Worm (Caenorhabditis elegans) whole organism, early embryonic: Measurements from ENCODE around the gene bath-1.
"Not testable (repeated sequence)": the region's sequence is repeated elsewhere in the genome, so short reads cannot be mapped to it uniquely, and the experiment has no call there.

Experiments used
- B0310.2 ChIP-seq: sonication (generic microtip); optimal IDR thresholded peaks from 2 replicates; lab custom pipeline; 2016; ENCODE audit warnings: mild to moderate bottlenecking, missing genetic modification characterization, missing compliant biosample characterization
- F13C5.2 ChIP-seq: sonication (generic microtip); optimal IDR thresholded peaks from 2 replicates; lab custom pipeline; 2017; ENCODE audit warnings: mild to moderate bottlenecking, missing genetic modification characterization, inconsistent platforms, missing compliant biosample characterization
- aly-1 ChIP-seq: sonication (generic microtip); optimal IDR thresholded peaks from 2 replicates; lab custom pipeline; 2016; ENCODE audit warnings: missing genetic modification characterization, missing compliant biosample characterization
- ama-1 ChIP-seq: fragments of 150-350 bp; optimal IDR thresholded peaks from 2 replicates; lab custom pipeline; 2014
- ceh-13 ChIP-seq: fragments of 200-800 bp; sonication (Bioruptor generic); optimal IDR thresholded peaks from 2 replicates; lab custom pipeline; 2018; ENCODE audit warnings: mild to moderate bottlenecking, missing genetic modification characterization, missing compliant biosample characterization
- ceh-36 ChIP-seq: sonication (generic microtip); optimal IDR thresholded peaks from 2 replicates; lab custom pipeline; 2016; ENCODE audit warnings: missing genetic modification characterization, inconsistent platforms, missing compliant biosample characterization
- ets-7 ChIP-seq: sonication (generic microtip); optimal IDR thresholded peaks from 2 replicates; lab custom pipeline; 2016; ENCODE audit warnings: missing genotype, missing genetic modification characterization, missing compliant biosample characterization
- flt-1 ChIP-seq: fragments of 200-800 bp; sonication (Bioruptor generic); IDR thresholded peaks from 2 replicates; pipeline ENCODE4 v1.3.6; 2022; ENCODE audit warnings: missing genetic modification characterization, missing compliant biosample characterization
- hmbx-1 ChIP-seq: sonication (generic microtip); optimal IDR thresholded peaks from 2 replicates; lab custom pipeline; 2016; ENCODE audit warnings: mild to moderate bottlenecking, missing genetic modification characterization, missing compliant biosample characterization
- hmg-4 ChIP-seq: fragments of 200-800 bp; sonication (Bioruptor generic); optimal IDR thresholded peaks from 2 replicates; lab custom pipeline; 2018; ENCODE audit warnings: mild to moderate bottlenecking, missing genetic modification characterization, missing compliant biosample characterization
- hnd-1 ChIP-seq: sonication (generic microtip); optimal IDR thresholded peaks from 2 replicates; lab custom pipeline; 2016; ENCODE audit warnings: missing genetic modification characterization, missing compliant biosample characterization
- pes-1 ChIP-seq: fragments of 200-800 bp; sonication (Bioruptor generic); IDR thresholded peaks from 2 replicates; pipeline ENCODE4 v1.3.6; 2022; ENCODE audit warnings: missing genetic modification reagents, missing genetic modification characterization, missing compliant biosample characterization
- scrt-1 ChIP-seq: fragments of 200-800 bp; sonication (Bioruptor generic); IDR thresholded peaks from 2 replicates; pipeline ENCODE4 v1.3.6; 2022; ENCODE audit warnings: missing genetic modification characterization, missing compliant biosample characterization
- sea-1 ChIP-seq: fragments of 200-800 bp; sonication (Bioruptor generic); conservative IDR thresholded peaks from 2 replicates; pipeline ENCODE4 v1.3.6; 2022; ENCODE audit warnings: missing genetic modification characterization, missing compliant biosample characterization
- tbx-11 ChIP-seq: fragments of 200-800 bp; sonication (Bioruptor generic); IDR thresholded peaks from 2 replicates; pipeline ENCODE4 v1.3.6; 2022; ENCODE audit warnings: missing genetic modification characterization, missing compliant biosample characterization
- tbx-37 ChIP-seq: fragments of 200-800 bp; sonication (Bioruptor generic); conservative IDR thresholded peaks from 2 replicates; pipeline ENCODE4 v1.3.6; 2022; ENCODE audit warnings: missing genetic modification reagents, missing genetic modification characterization, missing compliant biosample characterization
- tra-4 ChIP-seq: sonication (generic microtip); optimal IDR thresholded peaks from 2 replicates; lab custom pipeline; 2017; ENCODE audit warnings: missing genetic modification characterization, missing compliant biosample characterization

Gene bath-1

DNA sequence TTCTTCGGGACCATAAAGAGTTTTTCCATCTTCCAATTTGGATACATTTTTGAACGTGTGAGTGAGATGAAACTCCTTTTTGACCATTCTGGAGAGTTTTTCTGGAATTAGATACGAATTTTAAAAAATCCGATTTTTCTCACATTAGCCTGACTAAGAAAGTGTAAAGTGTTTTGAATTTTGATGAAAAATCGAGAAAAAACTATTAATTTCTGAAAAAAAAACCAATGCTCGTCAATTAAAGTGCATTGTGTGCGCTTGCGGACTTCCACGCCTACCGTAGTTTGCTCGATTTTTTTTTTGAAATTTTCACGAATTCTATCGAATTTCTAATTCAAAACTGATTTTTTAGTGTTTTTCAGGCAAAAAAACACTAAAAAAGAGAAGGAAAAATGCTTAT is at the start of gene bath-1:
bath-1 (minus strand) TSS at position 101 of the 400 bp plus-strand sequence.
- no peak for TF ChIP-seq ets-7 (tag; lab: Kevin White, UChicago)
- TF ChIP-seq tra-4 (tag; lab: Kevin White, UChicago) = no peak
- TF ChIP-seq ama-1 (lab: Kevin White, UChicago) = no peak
- TF ChIP-seq tbx-37 (GFP tag; lab: Robert Waterston, UW) = no peak
- TF ChIP-seq ceh-13 (GFP tag; lab: Kevin White, UChicago) = no peak
- no peak for TF ChIP-seq hmg-4
- no peak for TF ChIP-seq hnd-1
- no peak for TF ChIP-seq sea-1 (GFP tag; lab: Robert Waterston, UW)
- no peak for TF ChIP-seq hmbx-1 (tag; lab: Kevin White, UChicago)
- no peak for TF ChIP-seq flt-1 (GFP tag; lab: Robert Waterston, UW)

DNA sequence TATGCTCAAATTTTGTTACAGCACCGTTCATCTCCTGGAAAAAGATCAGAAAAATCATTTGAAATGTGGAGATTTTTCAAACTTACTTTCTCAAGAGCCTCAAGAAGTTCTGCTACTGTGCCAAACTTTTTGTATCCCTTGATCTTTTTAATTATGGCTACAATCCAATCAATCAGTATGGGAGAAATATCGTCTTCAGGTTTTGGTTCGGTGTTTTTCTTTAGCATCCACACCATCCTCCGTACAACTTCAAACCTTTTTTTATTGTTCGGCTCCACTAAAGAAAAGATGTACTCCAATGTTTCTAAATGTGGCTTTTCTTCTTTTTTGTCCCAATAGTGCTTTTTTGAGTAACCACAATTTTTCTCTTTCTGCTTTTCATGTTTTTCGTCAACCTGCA is 47.9 kb upstream of the bath-1 start:
- TF ChIP-seq hmbx-1 (tag; lab: Kevin White, UChicago) (no peak), tbx-11 (GFP tag; lab: Robert Waterston, UW) (no peak), flt-1 (GFP tag; lab: Robert Waterston, UW) (no peak), ama-1 (lab: Kevin White, UChicago) (no peak), pes-1 (GFP tag; lab: Robert Waterston, UW) (no peak), ets-7 (tag; lab: Kevin White, UChicago) (no peak), B0310.2 (tag; lab: Kevin White, UChicago) (no peak), sea-1 (GFP tag; lab: Robert Waterston, UW) (no peak), ceh-36 (tag; lab: Kevin White, UChicago) (no peak), scrt-1 (GFP tag; lab: Robert Waterston, UW) (no peak)

DNA sequence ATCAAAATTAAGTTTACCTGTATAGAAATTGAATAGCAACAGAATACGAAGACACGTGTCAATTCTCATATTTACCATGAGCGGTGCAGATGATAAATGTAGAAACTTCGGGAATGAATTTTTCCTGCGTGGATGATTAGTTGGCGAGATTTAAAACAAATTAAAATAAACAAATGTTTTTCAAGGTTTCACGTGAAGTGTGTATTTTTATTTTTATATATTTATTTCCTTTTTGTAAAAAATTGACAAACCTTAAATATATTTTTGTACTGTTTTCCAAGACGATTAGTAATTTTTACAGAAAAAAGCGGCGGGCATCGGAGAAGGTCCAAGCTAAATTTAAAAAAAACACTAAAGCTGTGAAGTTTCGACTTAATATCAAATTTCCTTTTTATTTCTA is 46.9 kb upstream of the bath-1 start, which contains the start of gene F07E5.8:
F07E5.8 (minus strand) TSS at position 101 of the 400 bp plus-strand sequence.
- TF ChIP-seq ceh-13 (GFP tag; lab: Kevin White, UChicago) (no peak), hmbx-1 (tag; lab: Kevin White, UChicago) (no peak), ama-1 (lab: Kevin White, UChicago) (no peak), ets-7 (tag; lab: Kevin White, UChicago) (no peak)

DNA sequence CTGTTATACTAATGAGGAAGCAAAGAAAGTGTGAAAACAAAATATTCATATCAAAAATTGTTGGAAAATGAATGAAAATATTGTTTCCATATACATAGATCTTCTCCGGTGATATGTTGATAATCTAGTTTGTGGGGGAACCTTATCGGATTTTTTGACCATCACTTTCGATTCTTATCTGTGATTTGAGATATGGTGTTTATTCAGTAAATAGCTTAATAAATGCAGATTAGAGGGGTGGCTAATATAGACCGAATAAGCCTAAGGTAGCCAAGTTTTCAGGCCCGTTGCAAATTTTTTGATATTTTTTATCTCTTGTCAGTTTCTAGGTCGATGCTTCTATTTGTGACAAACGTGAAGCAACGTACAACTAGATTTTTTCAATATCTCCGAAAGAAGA is 42.8 kb upstream of the bath-1 start, which contains the start of gene F07E5.7:
F07E5.7 (minus strand) TSS at position 101 of the 400 bp plus-strand sequence.
- TF ChIP-seq B0310.2 (tag; lab: Kevin White, UChicago) (no peak), F13C5.2 (tag; lab: Kevin White, UChicago) (no peak), ceh-13 (GFP tag; lab: Kevin White, UChicago) (no peak), hnd-1 (no peak), aly-1 (no peak), tbx-37 (GFP tag; lab: Robert Waterston, UW) (no peak)

DNA sequence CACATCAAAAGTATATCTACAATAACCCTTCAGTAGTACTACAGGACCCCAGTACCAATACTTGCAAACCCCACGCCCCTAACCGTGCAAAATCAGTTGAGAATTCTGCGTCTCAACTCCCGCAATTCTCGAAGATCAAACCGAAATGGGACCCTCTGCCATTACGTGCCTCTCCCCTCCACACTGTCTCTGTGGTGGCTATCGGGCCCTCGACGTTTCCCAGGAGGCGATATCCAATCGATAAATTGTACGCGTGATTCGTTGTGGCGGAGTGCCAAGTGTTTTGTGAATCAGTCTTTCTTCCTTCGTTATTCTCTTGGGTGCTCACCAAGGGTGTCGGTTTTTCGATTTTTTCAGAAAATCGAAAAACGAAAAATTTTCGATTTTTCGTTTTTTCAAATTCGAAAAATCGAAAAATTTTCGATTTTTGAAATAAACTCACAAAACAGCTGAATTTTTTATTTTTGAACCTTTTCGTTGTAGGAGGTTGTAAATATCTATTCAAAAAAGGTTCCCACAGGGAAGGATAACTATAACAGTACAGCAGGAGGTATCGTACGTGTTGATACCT is 38.9 kb upstream of the bath-1 start, which contains the start of gene F07E5.12:
F07E5.12 (plus strand) TSS at position 521 of the 571 bp plus-strand sequence.
- TF ChIP-seq F13C5.2 (tag; lab: Kevin White, UChicago); tbx-37 (GFP tag; lab: Robert Waterston, UW); ceh-13 (GFP tag; lab: Kevin White, UChicago): not testable (repeated sequence)

DNA sequence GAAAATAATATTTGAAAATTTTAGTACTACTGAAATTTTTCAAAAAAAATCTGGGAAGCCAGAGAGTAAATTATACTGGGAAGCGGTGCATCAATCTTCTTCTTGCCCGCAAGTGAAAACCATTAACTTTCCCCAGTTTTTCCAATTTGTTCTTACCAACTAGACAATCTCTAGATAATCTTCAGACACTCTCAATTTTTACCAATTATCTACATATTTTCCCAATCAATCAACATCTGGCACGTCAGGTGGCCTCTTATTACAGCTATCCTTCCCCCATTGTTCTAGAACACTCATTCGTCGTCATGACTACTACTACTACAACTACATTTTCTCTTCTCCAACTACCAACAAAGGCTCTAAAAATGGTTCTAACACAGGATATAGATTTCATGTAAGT is 35.9 kb upstream of the bath-1 start, which contains the start of gene fbxb-6:
fbxb-6 (plus strand) TSS at position 301 of the 400 bp plus-strand sequence.
- TF ChIP-seq ets-7 (tag; lab: Kevin White, UChicago) = no peak
- no peak for TF ChIP-seq ama-1 (lab: Kevin White, UChicago)
- no peak for TF ChIP-seq B0310.2 (tag; lab: Kevin White, UChicago)
- no peak for TF ChIP-seq hmbx-1 (tag; lab: Kevin White, UChicago)
- TF ChIP-seq hnd-1 = no peak
- TF ChIP-seq tbx-11 (GFP tag; lab: Robert Waterston, UW) = no peak
- no peak for TF ChIP-seq ceh-13 (GFP tag; lab: Kevin White, UChicago)
- TF ChIP-seq sea-1 (GFP tag; lab: Robert Waterston, UW) = no peak
- no peak for TF ChIP-seq pes-1 (GFP tag; lab: Robert Waterston, UW)
- no peak for TF ChIP-seq tbx-37 (GFP tag; lab: Robert Waterston, UW)
- TF ChIP-seq ceh-36 (tag; lab: Kevin White, UChicago) = no peak
- no peak for TF ChIP-seq F13C5.2 (tag; lab: Kevin White, UChicago)
- no peak for TF ChIP-seq tra-4 (tag; lab: Kevin White, UChicago)
- no peak for TF ChIP-seq aly-1
- no peak for TF ChIP-seq scrt-1 (GFP tag; lab: Robert Waterston, UW)
- TF ChIP-seq flt-1 (GFP tag; lab: Robert Waterston, UW) = no peak
- no peak for TF ChIP-seq hmg-4

DNA sequence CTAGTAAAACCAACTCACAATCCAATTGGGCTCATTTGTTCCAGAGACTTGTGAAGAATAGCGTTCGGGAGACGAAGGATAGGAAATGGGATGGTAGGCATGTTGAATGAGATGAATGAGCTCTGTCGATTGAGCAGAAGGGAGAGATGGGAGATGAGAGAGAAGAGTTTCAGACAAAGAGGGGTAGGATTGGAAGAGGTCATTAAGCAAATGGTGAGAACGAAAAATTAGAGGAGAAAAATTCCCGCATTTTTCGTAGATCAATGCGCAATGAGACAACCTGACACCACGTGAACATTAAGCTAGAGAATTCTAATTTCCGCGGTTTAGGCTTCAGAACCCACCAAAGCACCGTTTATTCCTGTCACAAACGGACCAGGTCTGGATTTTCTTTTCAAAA is 35.4 kb upstream of the bath-1 start, which contains the start of gene F07E5.13:
F07E5.13 (minus strand) TSS at position 101 of the 400 bp plus-strand sequence.
- TF ChIP-seq sea-1 (GFP tag; lab: Robert Waterston, UW) (no peak), hmg-4 (no peak), ama-1 (lab: Kevin White, UChicago) (no peak), aly-1 (no peak), F13C5.2 (tag; lab: Kevin White, UChicago) (no peak), ceh-36 (tag; lab: Kevin White, UChicago) (no peak), tbx-11 (GFP tag; lab: Robert Waterston, UW) (no peak), B0310.2 (tag; lab: Kevin White, UChicago) (no peak), tbx-37 (GFP tag; lab: Robert Waterston, UW) (no peak), ets-7 (tag; lab: Kevin White, UChicago) (no peak), scrt-1 (GFP tag; lab: Robert Waterston, UW) (no peak)
